Worm (Caenorhabditis elegans): ENCODE measurements around the gene F32D8.3.

- TF ChIP-seq nhr-28 (tag; optimal IDR thresholded peaks at IDR 0.05) (no peak), unc-62 (GFP tag; optimal IDR thresholded peaks at IDR 0.05) (no peak)
Measured at ce11 chrV:10887564-10887963, 927 bp downstream of the F32D8.3 start.

Measured in whole organism, mixed stage, embryonic.